Worm (Caenorhabditis elegans) whole organism, L3 larva: ENCODE results near the gene srsx-16.
A peak's percentile ranks its signal among the peaks of the same experiment; 100 is the strongest.

Experiments
- ama-1 ChIP-seq: fragments of 150-350 bp; optimal IDR thresholded peaks from 2 replicates; lab custom pipeline; 2018
- jun-1 ChIP-seq: fragments of 150-350 bp; optimal IDR thresholded peaks from 2 replicates; lab custom pipeline; 2014; ENCODE audit warnings: missing biosample characterization, missing genetic modification reagents, missing genetic modification characterization
- nhr-11 ChIP-seq: fragments of 150-350 bp; optimal IDR thresholded peaks from 2 replicates; lab custom pipeline; 2014; ENCODE audit warnings: missing biosample characterization, missing genetic modification characterization
- nhr-76 ChIP-seq: fragments of 150-350 bp; sonication (generic microtip); optimal IDR thresholded peaks from 5 replicates; lab custom pipeline; 2014; ENCODE audit warnings: missing biosample characterization, missing genetic modification characterization
- sea-2 ChIP-seq: fragments of 150-350 bp; sonication (generic microtip); optimal IDR thresholded peaks from 4 replicates; lab custom pipeline; 2014; ENCODE audit warnings: missing biosample characterization, missing genetic modification reagents, missing genetic modification characterization
- unc-39 ChIP-seq: sonication (generic microtip); optimal IDR thresholded peaks from 4 replicates; lab custom pipeline; 2017; ENCODE audit warnings: missing biosample characterization, missing genetic modification characterization
- zag-1 ChIP-seq: fragments of 150-350 bp; optimal IDR thresholded peaks from 2 replicates; lab custom pipeline; 2014; ENCODE audit warnings: missing biosample characterization, missing genetic modification characterization

- TF ChIP-seq jun-1 (tag; lab: Kevin White, UChicago): no peak
- no peak for TF ChIP-seq nhr-76
- no peak for TF ChIP-seq nhr-11 (tag; lab: Kevin White, UChicago)
- no peak for TF ChIP-seq sea-2 (GFP tag; lab: Kevin White, UChicago)
- TF ChIP-seq zag-1 (tag; lab: Kevin White, UChicago): no peak
- no peak for TF ChIP-seq unc-39 (tag; lab: Kevin White, UChicago)
- TF ChIP-seq ama-1 (lab: Kevin White, UChicago): peak; percentile 8
Measured at ce11 chrIV:5605225-5605624, 14.3 kb downstream of the srsx-16 start.
